Fruit fly (Drosophila melanogaster): Measurements from ENCODE around the gene Tk.

Tk gene

dm6 chr3R:11978278-11978677, 27.0 kb downstream of the Tk start:
- TF ChIP-seq NfI (GFP tag; optimal IDR thresholded peaks at IDR 0.05): no peak
- TF ChIP-seq exex (tag; optimal IDR thresholded peaks at IDR 0.05): peak; percentile 68

- TF ChIP-seq nmo (GFP tag; optimal IDR thresholded peaks at IDR 0.05) (peak; percentile 1), D19B (GFP tag; optimal IDR thresholded peaks at IDR 0.05) (peak; percentile 58), klu (GFP tag; IDR thresholded peaks at IDR 0.05) (no peak), CG10267 (tag; optimal IDR thresholded peaks at IDR 0.05) (peak; percentile 1), ham (GFP tag; IDR thresholded peaks at IDR 0.05) (no peak), CG6813 (GFP tag; optimal IDR thresholded peaks at IDR 0.05) (no peak), gem (tag; optimal IDR thresholded peaks at IDR 0.05) (peak; percentile 48), row (GFP tag; IDR thresholded peaks at IDR 0.05) (peak; percentile 26; the same call in 1 of the 3 replicates), cato (GFP tag; optimal IDR thresholded peaks at IDR 0.05; ENCODE audit: borderline replicate concordance) (no peak), Sox102F (GFP tag; optimal IDR thresholded peaks at IDR 0.05) (peak; percentile 29), CG11504 (tag; optimal IDR thresholded peaks at IDR 0.05) (peak; percentile 18), lola (GFP tag; optimal IDR thresholded peaks at IDR 0.05) (peak in 1 of 3 experiments; percentile 11), gsb-n (tag; optimal IDR thresholded peaks at IDR 0.05) (peak; percentile 41), CG1832 (GFP tag; optimal IDR thresholded peaks at IDR 0.05) (no peak), CG18262 (tag; optimal IDR thresholded peaks at IDR 0.05) (peak; percentile 34), Drgx (GFP tag; IDR thresholded peaks at IDR 0.05) (peak; percentile 18; the same call in 1 of the 2 replicates), CG2889 (GFP tag; IDR thresholded peaks at IDR 0.05) (no peak), CG12391 (tag; optimal IDR thresholded peaks at IDR 0.05) (peak; percentile 28), CG2712 (tag; optimal IDR thresholded peaks at IDR 0.05) (peak; percentile 38), bab2 (GFP tag; optimal IDR thresholded peaks at IDR 0.05) (no peak), Asciz (GFP tag; optimal IDR thresholded peaks at IDR 0.05) (no peak), CG31441 (GFP tag; IDR thresholded peaks at IDR 0.05) (0 out of 2 replicates have a peak, but pooled peaks have one; percentile 47), dmrt11E (tag; optimal IDR thresholded peaks at IDR 0.05) (peak; percentile 21)
Observed at dm6 chr3R:11977336-11977678, 28.0 kb downstream of the Tk start.

dm6 chr3R:11976556-11977335, 28.5 kb downstream of the Tk start, which contains the start of gene CG10005:
Gene CG10005, minus strand, starts transcription at chr3R:11977197.
- peak; percentile 18; the same call in 1 of the 3 replicates for TF ChIP-seq CG2199 (GFP tag; IDR thresholded peaks at IDR 0.05)
- TF ChIP-seq cwo (GFP tag; optimal IDR thresholded peaks at IDR 0.05): no peak
- 0 out of 2 replicates have a peak, but pooled peaks have one; percentile 26 for TF ChIP-seq CG11085 (GFP tag; IDR thresholded peaks at IDR 0.05)
- no peak for TF ChIP-seq inv (GFP tag; IDR thresholded peaks at IDR 0.05; ENCODE audit: partially characterized antibody)
- TF ChIP-seq kni (GFP tag; optimal IDR thresholded peaks at IDR 0.05): peak; percentile 69
- TF ChIP-seq CG6654 (GFP tag; optimal IDR thresholded peaks at IDR 0.05): no peak
- no peak for TF ChIP-seq CG2120 (GFP tag; optimal IDR thresholded peaks at IDR 0.05)
- peak; percentile 77 for TF ChIP-seq Jarid2 (GFP tag; optimal IDR thresholded peaks at IDR 0.05)
- no peak for TF ChIP-seq unc-4 (GFP tag; IDR thresholded peaks at IDR 0.05; ENCODE audit: partially characterized antibody)
- TF ChIP-seq Abd-B (GFP tag; optimal IDR thresholded peaks at IDR 0.05): no peak
- no peak for TF ChIP-seq HLH54F (GFP tag; optimal IDR thresholded peaks at IDR 0.05)
- peak; percentile 90 for TF ChIP-seq Blimp-1 (GFP tag; optimal IDR thresholded peaks at IDR 0.05)
- TF ChIP-seq D19A (tag; optimal IDR thresholded peaks at IDR 0.05): no peak
- no peak for TF ChIP-seq Oli (tag; optimal IDR thresholded peaks at IDR 0.05)
- no peak for TF ChIP-seq MESR4 (GFP tag; optimal IDR thresholded peaks at IDR 0.05)
- TF ChIP-seq z (GFP tag; IDR thresholded peaks at IDR 0.05): peak; percentile 89
- TF ChIP-seq CG31224 (GFP tag; IDR thresholded peaks at IDR 0.05): 0 out of 2 replicates have a peak, but pooled peaks have one; percentile 6
- no peak for TF ChIP-seq H2.0 (GFP tag; IDR thresholded peaks at IDR 0.05)
- peak; percentile 7 for TF ChIP-seq CG2202 (tag; optimal IDR thresholded peaks at IDR 0.05)
- TF ChIP-seq CG7556 (GFP tag; optimal IDR thresholded peaks at IDR 0.05): no peak
- peak; percentile 60 for TF ChIP-seq nom (GFP tag; optimal IDR thresholded peaks at IDR 0.05)
